Worm (Caenorhabditis elegans) whole organism, young adult: ENCODE results near the gene nspb-11.

ENCODE experiments used
- B0261.1 ChIP-seq: sonication (generic microtip); optimal IDR thresholded peaks from 2 replicates; lab custom pipeline; 2016; ENCODE audit warnings: mild to moderate bottlenecking, missing genetic modification characterization, moderate library complexity, missing compliant biosample characterization
- B0336.3 ChIP-seq: fragments of 200-800 bp; sonication (Bioruptor generic); IDR thresholded peaks from 2 replicates; pipeline ENCODE4 v1.3.6; 2022; ENCODE audit warnings: missing genetic modification characterization, missing compliant biosample characterization
- C06A6.2 ChIP-seq: fragments of 200-800 bp; sonication (Bioruptor generic); conservative IDR thresholded peaks from 2 replicates; pipeline ENCODE4 v1.3.6; 2022; ENCODE audit warnings: missing genetic modification characterization, missing compliant biosample characterization
- F10E7.11 ChIP-seq: sonication (generic microtip); optimal IDR thresholded peaks from 2 replicates; lab custom pipeline; 2017; ENCODE audit warnings: mild to moderate bottlenecking, missing genetic modification characterization, moderate library complexity, missing compliant biosample characterization
- F23B12.7 ChIP-seq: sonication (generic microtip); optimal IDR thresholded peaks from 2 replicates; lab custom pipeline; 2017; ENCODE audit warnings: missing genetic modification characterization, mild to moderate bottlenecking, missing compliant biosample characterization, antibody characterized with exemption, moderate library complexity; ENCODE audit not compliant: insufficient read depth
- F33H1.4 ChIP-seq: fragments of 200-800 bp; sonication (Bioruptor generic); IDR thresholded peaks from 2 replicates; pipeline ENCODE4 v1.3.6; 2022; ENCODE audit warnings: missing genetic modification reagents, missing genetic modification characterization, missing compliant biosample characterization
- F52B5.7 ChIP-seq: sonication (generic microtip); optimal IDR thresholded peaks from 2 replicates; lab custom pipeline; 2016; ENCODE audit warnings: mild to moderate bottlenecking, missing genetic modification characterization, missing compliant biosample characterization
- K11D2.4 ChIP-seq: fragments of 200-800 bp; sonication (Bioruptor generic); IDR thresholded peaks from 2 replicates; pipeline ENCODE4 v1.3.6; 2022; ENCODE audit warnings: missing genetic modification reagents, missing genetic modification characterization, missing compliant biosample characterization
- K12H6.12 ChIP-seq: fragments of 200-800 bp; sonication (Bioruptor generic); optimal IDR thresholded peaks from 2 replicates; lab custom pipeline; 2018; ENCODE audit warnings: mild to moderate bottlenecking, missing genetic modification characterization, missing compliant biosample characterization
- Y53F4B.3 ChIP-seq: fragments of 200-800 bp; sonication (Bioruptor generic); IDR thresholded peaks from 2 replicates; pipeline ENCODE4 v1.3.6; 2022; ENCODE audit warnings: missing genetic modification reagents, missing genetic modification characterization, missing compliant biosample characterization
- Y56A3A.18 ChIP-seq: fragments of 200-800 bp; sonication (Bioruptor generic); IDR thresholded peaks from 2 replicates; pipeline ENCODE4 v1.3.6; 2022; ENCODE audit warnings: missing genetic modification reagents, missing genetic modification characterization, missing compliant biosample characterization
- Y67H2A.10 ChIP-seq: fragments of 200-800 bp; sonication (Bioruptor generic); conservative IDR thresholded peaks from 2 replicates; pipeline ENCODE4 v1.3.6; 2022; ENCODE audit warnings: missing genetic modification reagents, missing genetic modification characterization, missing compliant biosample characterization
- akir-1 ChIP-seq: fragments of 200-800 bp; sonication (Bioruptor generic); optimal IDR thresholded peaks from 2 replicates; lab custom pipeline; 2018; ENCODE audit warnings: mild to moderate bottlenecking, missing genetic modification characterization, moderate library complexity, missing compliant biosample characterization
- ama-1 ChIP-seq, 3 experiments: fragments of 150-350 bp in 1 of 3; sonication (generic microtip) in 2 of 3; optimal IDR thresholded peaks; 2 replicates each; lab custom pipeline; 2014 to 2018; ENCODE audit warnings: missing biosample characterization in 2 of 3, missing genetic modification characterization in 2 of 3, missing genetic modification reagents in 2 of 3
- aptf-2 ChIP-seq: fragments of 200-800 bp; sonication (Bioruptor generic); conservative IDR thresholded peaks from 2 replicates; pipeline ENCODE4 v1.3.6; 2022; ENCODE audit warnings: missing genetic modification reagents, missing genetic modification characterization, missing compliant biosample characterization
- attf-6 ChIP-seq: fragments of 200-800 bp; sonication (Bioruptor generic); IDR thresholded peaks from 2 replicates; pipeline ENCODE4 v1.3.6; 2022; ENCODE audit warnings: missing genetic modification reagents, missing genetic modification characterization, missing compliant biosample characterization
- bed-2 ChIP-seq: fragments of 200-800 bp; sonication (Bioruptor generic); IDR thresholded peaks from 2 replicates; pipeline ENCODE4 v1.3.6; 2022; ENCODE audit warnings: missing genetic modification reagents, missing genetic modification characterization, missing compliant biosample characterization
- ccch-3 ChIP-seq: fragments of 200-800 bp; sonication (Bioruptor generic); optimal IDR thresholded peaks from 2 replicates; lab custom pipeline; 2018; ENCODE audit warnings: mild to moderate bottlenecking, missing genetic modification characterization, missing compliant biosample characterization
- ekl-4 ChIP-seq: fragments of 200-800 bp; sonication (Bioruptor generic); IDR thresholded peaks from 2 replicates; pipeline ENCODE4 v1.3.6; 2022; ENCODE audit warnings: missing genetic modification reagents, missing genetic modification characterization, missing compliant biosample characterization
- ets-4 ChIP-seq: fragments of 200-800 bp; sonication (Bioruptor generic); optimal IDR thresholded peaks from 2 replicates; lab custom pipeline; 2018; ENCODE audit warnings: mild to moderate bottlenecking, missing genetic modification characterization, missing compliant biosample characterization
- him-1 ChIP-seq: sonication (generic microtip); optimal IDR thresholded peaks from 2 replicates; lab custom pipeline; 2016; ENCODE audit warnings: missing genotype, missing genetic modification reagents, missing genetic modification characterization, missing compliant biosample characterization
- hlh-26 ChIP-seq: fragments of 200-800 bp; sonication (Bioruptor generic); conservative IDR thresholded peaks from 2 replicates; pipeline ENCODE4 v1.3.6; 2022; ENCODE audit warnings: missing genetic modification reagents, missing genetic modification characterization, missing compliant biosample characterization
- hmg-1.2 ChIP-seq: fragments of 200-800 bp; sonication (Bioruptor generic); IDR thresholded peaks from 2 replicates; pipeline ENCODE4 v1.3.6; 2022; ENCODE audit warnings: missing genetic modification reagents, missing genetic modification characterization, missing compliant biosample characterization
- hsf-1 ChIP-seq: fragments of 200-800 bp; sonication (Bioruptor generic); IDR thresholded peaks from 2 replicates; pipeline ENCODE4 v1.3.6; 2022; ENCODE audit warnings: missing genetic modification reagents, missing genetic modification characterization, missing compliant biosample characterization
- lin-40 ChIP-seq: sonication (generic microtip); optimal IDR thresholded peaks from 2 replicates; lab custom pipeline; 2016; ENCODE audit warnings: missing genetic modification characterization, mild to moderate bottlenecking, missing compliant biosample characterization, missing genotype, missing genetic modification reagents
- lin-54 ChIP-seq: fragments of 200-800 bp; sonication (Bioruptor generic); optimal IDR thresholded peaks from 2 replicates; lab custom pipeline; 2018; ENCODE audit warnings: mild to moderate bottlenecking, missing genetic modification characterization, missing compliant biosample characterization
- lir-1 ChIP-seq: fragments of 200-800 bp; sonication (Bioruptor generic); conservative IDR thresholded peaks from 2 replicates; pipeline ENCODE4 v1.3.6; 2022; ENCODE audit warnings: missing genetic modification reagents, missing genetic modification characterization, missing compliant biosample characterization
- madf-10 ChIP-seq: sonication (generic microtip); optimal IDR thresholded peaks from 2 replicates; lab custom pipeline; 2016; ENCODE audit warnings: mild to moderate bottlenecking, missing genetic modification characterization, missing compliant biosample characterization
- madf-3 ChIP-seq: fragments of 200-800 bp; sonication (Bioruptor generic); IDR thresholded peaks from 2 replicates; pipeline ENCODE4 v1.3.6; 2022; ENCODE audit warnings: missing genetic modification reagents, missing genetic modification characterization, missing compliant biosample characterization
- madf-6 ChIP-seq: fragments of 200-800 bp; sonication (Bioruptor generic); IDR thresholded peaks from 2 replicates; pipeline ENCODE4 v1.3.6; 2022; ENCODE audit warnings: missing genetic modification reagents, missing genetic modification characterization, missing compliant biosample characterization
- madf-8 ChIP-seq: fragments of 200-800 bp; sonication (Bioruptor generic); conservative IDR thresholded peaks from 2 replicates; pipeline ENCODE4 v1.3.6; 2022; ENCODE audit warnings: missing genetic modification reagents, missing genetic modification characterization, missing compliant biosample characterization
- mcd-1 ChIP-seq: fragments of 200-800 bp; sonication (Bioruptor generic); IDR thresholded peaks from 2 replicates; pipeline ENCODE4 v1.3.6; 2022; ENCODE audit warnings: missing genetic modification reagents, missing genetic modification characterization, missing compliant biosample characterization
- mxl-1 ChIP-seq: sonication (generic microtip); optimal IDR thresholded peaks from 2 replicates; lab custom pipeline; 2016; ENCODE audit warnings: missing genetic modification characterization, missing compliant biosample characterization
- nfyb-1 ChIP-seq: fragments of 200-800 bp; sonication (Bioruptor generic); IDR thresholded peaks from 2 replicates; pipeline ENCODE4 v1.3.6; 2022; ENCODE audit warnings: missing genetic modification reagents, missing genetic modification characterization, missing compliant biosample characterization
- nhr-90 ChIP-seq: sonication (generic microtip); optimal IDR thresholded peaks from 2 replicates; lab custom pipeline; 2016; ENCODE audit warnings: missing genotype, mild to moderate bottlenecking, missing genetic modification characterization, missing compliant biosample characterization
- repo-1 ChIP-seq: sonication (generic microtip); optimal IDR thresholded peaks from 2 replicates; lab custom pipeline; 2017; ENCODE audit warnings: mild to moderate bottlenecking, missing genetic modification characterization, missing compliant biosample characterization
- tbp1 ChIP-seq: fragments of 200-800 bp; sonication (Bioruptor generic); optimal IDR thresholded peaks from 2 replicates; lab custom pipeline; 2018; ENCODE audit warnings: mild to moderate bottlenecking, missing genetic modification characterization, missing compliant biosample characterization
- zim-3 ChIP-seq: sonication (generic microtip); optimal IDR thresholded peaks from 2 replicates; lab custom pipeline; 2017; ENCODE audit warnings: mild to moderate bottlenecking, missing genetic modification characterization, moderate library complexity, missing compliant biosample characterization
- ztf-26 ChIP-seq: sonication (generic microtip); optimal IDR thresholded peaks from 2 replicates; lab custom pipeline; 2017; ENCODE audit warnings: missing genetic modification characterization, missing compliant biosample characterization
- ztf-28 ChIP-seq: fragments of 200-800 bp; sonication (Bioruptor generic); IDR thresholded peaks from 2 replicates; pipeline ENCODE4 v1.3.6; 2022; ENCODE audit warnings: missing genetic modification reagents, missing genetic modification characterization, missing compliant biosample characterization
- ztf-6 ChIP-seq: fragments of 200-800 bp; sonication (Bioruptor generic); IDR thresholded peaks from 2 replicates; pipeline ENCODE4 v1.3.6; 2022; ENCODE audit warnings: missing genetic modification reagents, missing genetic modification characterization, missing compliant biosample characterization

nspb-11 gene

DNA sequence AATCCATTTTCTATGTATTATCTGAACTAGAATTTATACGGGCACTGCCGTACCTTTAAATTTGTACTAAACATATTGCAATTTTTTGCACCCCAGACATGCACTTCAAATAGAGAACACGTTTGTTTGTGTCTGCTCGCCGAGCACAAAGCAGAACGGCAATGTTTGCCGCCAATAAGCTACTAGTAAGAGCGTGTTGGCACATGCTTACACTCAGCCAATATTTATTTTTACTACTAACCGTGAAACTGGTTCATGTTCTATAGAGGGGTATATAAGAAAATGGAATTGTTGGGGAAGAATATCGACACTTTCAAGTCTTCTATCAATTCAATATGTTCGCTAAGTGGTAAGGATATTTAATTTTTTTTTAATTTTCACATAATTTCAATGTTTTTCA lies at the start of gene nspb-11:
Gene nspb-11 (plus strand): TSS at position 301 of the 400 bp plus-strand sequence.
- TF ChIP-seq ztf-26 (tag; lab: Kevin White, UChicago) (no peak), ccch-3 (GFP tag; lab: Kevin White, UChicago) (no peak), tbp1 (GFP tag; lab: Kevin White, UChicago) (no peak), K12H6.12 (no peak), ztf-28 (no peak), C06A6.2 (no peak), zim-3 (tag; lab: Kevin White, UChicago) (no peak), B0261.1 (tag; lab: Kevin White, UChicago) (no peak), nhr-90 (tag; lab: Kevin White, UChicago) (no peak), bed-2 (no peak), akir-1 (GFP tag; lab: Kevin White, UChicago) (no peak), nfyb-1 (no peak)

DNA sequence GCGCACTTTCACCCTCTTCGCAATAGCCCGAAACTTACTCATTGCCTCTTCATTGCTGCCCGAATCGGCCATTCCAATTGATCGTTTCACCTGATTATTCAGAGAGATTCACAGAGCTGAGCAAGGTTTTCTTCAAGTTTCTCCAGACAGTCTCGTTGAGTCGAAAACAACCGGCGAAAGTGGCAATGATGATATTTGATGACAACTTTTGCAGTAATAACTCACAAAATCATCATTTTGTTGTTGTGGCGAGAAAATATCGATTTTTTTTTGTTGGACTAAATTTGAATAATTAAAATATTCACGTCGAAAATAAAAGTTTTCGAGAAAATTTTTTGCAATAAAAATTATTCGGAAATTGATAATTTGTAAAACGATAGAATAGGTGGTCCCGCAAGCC lies 41.6 kb upstream of the nspb-11 start, which contains the start of gene snf-5:
Gene snf-5 (minus strand): TSS at position 182 of the 400 bp plus-strand sequence.
- TF ChIP-seq lir-1 (GFP tag; lab: Robert Waterston, UW) = no peak
- TF ChIP-seq ama-1 (optimal IDR thresholded peaks at IDR 0.05; lab: Kevin White, UChicago) = no peak
- TF ChIP-seq ama-1 (GFP tag; optimal IDR thresholded peaks at IDR 0.05; lab: Kevin White, UChicago) = no peak

DNA sequence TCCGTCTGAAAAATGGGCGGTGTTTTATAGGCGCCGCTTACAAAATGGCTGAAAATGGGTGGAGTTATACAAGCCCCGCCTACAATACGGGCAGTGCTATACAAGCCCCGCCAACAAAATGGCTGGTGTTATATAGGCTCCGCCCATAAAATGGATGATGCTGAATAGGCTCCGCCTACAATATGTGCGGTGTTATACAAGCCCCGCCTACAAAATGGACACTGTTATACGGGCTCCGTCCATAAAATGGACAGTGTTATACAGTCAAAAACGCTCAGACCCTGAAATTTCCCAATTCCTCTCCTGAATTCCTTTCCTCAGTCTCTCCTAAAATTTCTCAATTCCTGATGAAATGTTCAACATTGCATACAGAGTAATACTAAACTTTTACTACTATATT lies 41.1 kb upstream of the nspb-11 start:
- TF ChIP-seq repo-1 (tag; lab: Kevin White, UChicago) = no peak
- TF ChIP-seq ama-1 (optimal IDR thresholded peaks at IDR 0.05; lab: Kevin White, UChicago) = no peak
- no peak for TF ChIP-seq ama-1 (GFP tag; optimal IDR thresholded peaks at IDR 0.05; lab: Kevin White, UChicago)
- TF ChIP-seq F33H1.4 (GFP tag; lab: Robert Waterston, UW) = 0 out of 2 replicates have a peak, but pooled peaks have one; percentile 5
- peak; percentile 17 for TF ChIP-seq F52B5.7
- TF ChIP-seq Y53F4B.3 (GFP tag; lab: Robert Waterston, UW) = no peak
- no peak for TF ChIP-seq him-1 (tag; lab: Kevin White, UChicago)
- 0 out of 2 replicates have a peak, but pooled peaks have one; percentile 15 for TF ChIP-seq nfyb-1
- 0 out of 2 replicates have a peak, but pooled peaks have one; percentile 10 for TF ChIP-seq aptf-2 (GFP tag; lab: Robert Waterston, UW)
- TF ChIP-seq ekl-4 (GFP tag; lab: Robert Waterston, UW) = peak; percentile 18; the same call in 1 of the 2 replicates
- TF ChIP-seq madf-3 = peak; percentile 78; the same call in 1 of the 2 replicates
- TF ChIP-seq hsf-1 (GFP tag; lab: Robert Waterston, UW) = 0 out of 2 replicates have a peak, but pooled peaks have one; percentile 30
- no peak for TF ChIP-seq hlh-26 (GFP tag; lab: Robert Waterston, UW)
- TF ChIP-seq attf-6 (GFP tag; lab: Robert Waterston, UW) = peak; percentile 36; the same call in 1 of the 2 replicates
- TF ChIP-seq hmg-1.2 = no peak
- no peak for TF ChIP-seq Y67H2A.10 (GFP tag; lab: Robert Waterston, UW)
- TF ChIP-seq, all 124 proteins: peak for 8

DNA sequence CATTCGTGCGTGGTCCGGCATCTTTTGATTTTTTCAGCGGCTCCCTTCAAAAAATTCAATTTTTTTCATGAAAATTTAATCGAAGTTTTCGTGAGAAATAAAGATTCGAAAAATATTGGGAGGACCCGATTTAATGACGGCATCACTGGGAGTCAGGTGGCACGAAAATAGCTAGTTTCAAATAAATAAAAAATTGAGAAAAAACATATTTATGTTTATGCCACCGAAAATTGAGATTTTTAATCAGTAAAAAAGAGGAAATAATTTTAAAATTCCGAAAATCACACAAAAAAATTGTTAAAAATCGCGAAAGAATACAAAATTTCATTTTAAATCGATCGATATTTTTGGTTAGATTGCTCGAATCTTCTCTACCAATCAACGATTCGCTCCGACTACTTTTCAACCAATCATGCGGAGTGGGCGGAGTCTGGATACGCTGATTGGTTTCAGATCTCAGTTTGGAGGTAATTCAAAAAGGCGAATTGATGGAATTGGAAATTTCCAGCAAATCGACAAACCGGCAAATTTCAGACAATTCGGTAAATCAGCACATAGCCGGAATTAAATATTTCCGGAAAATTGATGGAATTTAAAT lies 29.0 kb upstream of the nspb-11 start, which contains the start of gene gsy-1:
Gene gsy-1 (minus strand): TSS at position 51 of the 598 bp plus-strand sequence.
- TF ChIP-seq madf-6 (GFP tag; lab: Robert Waterston, UW) (0 out of 2 replicates have a peak, but pooled peaks have one; percentile 17), nfyb-1 (0 out of 2 replicates have a peak, but pooled peaks have one; percentile 48), F10E7.11 (tag; lab: Kevin White, UChicago) (no peak)

DNA sequence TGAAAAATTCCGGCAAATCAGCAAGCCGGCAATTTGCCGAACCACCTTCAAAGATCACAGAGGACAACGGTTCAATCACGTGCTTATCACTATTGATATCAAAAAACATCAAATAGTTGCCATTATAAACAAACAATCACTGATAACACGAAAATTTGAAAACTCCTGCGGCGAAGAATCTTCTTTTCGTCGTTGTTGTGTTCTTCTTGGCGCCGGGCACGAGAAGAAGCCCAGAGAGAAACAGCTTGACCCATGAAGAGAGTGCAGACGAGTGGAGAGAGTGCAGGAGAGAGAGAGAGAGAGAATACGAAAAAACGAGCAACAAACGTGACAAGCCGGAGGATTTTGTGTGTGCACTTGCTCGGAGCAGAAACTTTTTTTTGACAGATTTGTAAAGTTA lies 28.5 kb upstream of the nspb-11 start:
- peak; percentile 54 for TF ChIP-seq F23B12.7 (tag; lab: Kevin White, UChicago)
- no peak for TF ChIP-seq madf-8 (GFP tag; lab: Robert Waterston, UW)
- TF ChIP-seq madf-10 (tag; lab: Kevin White, UChicago) = peak; percentile 67
- peak; percentile 16 for TF ChIP-seq mxl-1 (tag; lab: Kevin White, UChicago)
- TF ChIP-seq lin-54 (GFP tag; lab: Kevin White, UChicago) = peak; percentile 14
- TF ChIP-seq K11D2.4 (GFP tag; lab: Robert Waterston, UW) = peak; percentile 48; the same call in 1 of the 2 replicates
- peak; percentile 50 for TF ChIP-seq ets-4 (GFP tag; lab: Kevin White, UChicago)
- 0 out of 2 replicates have a peak, but pooled peaks have one; percentile 22 for TF ChIP-seq mcd-1 (GFP tag; lab: Robert Waterston, UW)
- peak; percentile 77; the same call in 1 of the 2 replicates for TF ChIP-seq B0336.3 (GFP tag; lab: Robert Waterston, UW)
- TF ChIP-seq Y56A3A.18 (GFP tag; lab: Robert Waterston, UW) = no peak
- TF ChIP-seq lin-40 (tag; lab: Kevin White, UChicago) = peak; percentile 53
- peak; percentile 23 for TF ChIP-seq ztf-26 (tag; lab: Kevin White, UChicago)
- TF ChIP-seq ztf-6 (GFP tag; lab: Robert Waterston, UW) = no peak
